Fruit fly (Drosophila melanogaster) whole organism, embryonic: ENCODE measurements around the gene CG43138.

Source experiments
- Adf1 ChIP-seq: fragments of 200-800 bp; sonication (Bioruptor generic); IDR thresholded peaks from 2 replicates; pipeline ENCODE4 v1.3.6; 2022; ENCODE audit warnings: missing biosample characterization, missing genetic modification characterization
- Asciz ChIP-seq: fragments of 200-800 bp; sonication (Bioruptor generic); optimal IDR thresholded peaks from 2 replicates; lab custom pipeline; 2017; ENCODE audit warnings: missing biosample characterization, mild to moderate bottlenecking, missing genetic modification characterization, missing genetic modification reagents
- B-H1 ChIP-seq: fragments of 200-800 bp; sonication (Bioruptor generic); IDR thresholded peaks from 3 replicates; pipeline ENCODE4 v1.3.6; 2022; ENCODE audit warnings: missing biosample characterization, missing genetic modification characterization
- Bdp1 ChIP-seq: fragments of 200-800 bp; sonication (Bioruptor generic); optimal IDR thresholded peaks from 3 replicates; lab custom pipeline; 2016; ENCODE audit warnings: missing biosample characterization, missing genetic modification characterization
- CG11085 ChIP-seq: fragments of 200-800 bp; sonication (Bioruptor generic); IDR thresholded peaks from 2 replicates; pipeline ENCODE4 v1.3.6; 2022; ENCODE audit warnings: missing biosample characterization, missing genetic modification characterization
- CG11093 ChIP-seq: fragments of 200-800 bp; sonication (Bioruptor generic); IDR thresholded peaks from 3 replicates; pipeline ENCODE4 v1.3.6; 2022; ENCODE audit warnings: missing biosample characterization, missing genetic modification characterization
- CG11504 ChIP-seq: fragments of 200-800 bp; sonication (Bioruptor generic); optimal IDR thresholded peaks from 3 replicates; lab custom pipeline; 2019; ENCODE audit warnings: missing biosample characterization, mild to moderate bottlenecking, missing genetic modification characterization, moderate library complexity
- CG11695 ChIP-seq: fragments of 200-800 bp; sonication (Bioruptor generic); IDR thresholded peaks from 3 replicates; pipeline ENCODE4 v1.3.6; 2022; ENCODE audit warnings: missing biosample characterization, missing genetic modification characterization
- CG12391 ChIP-seq: fragments of 200-800 bp; sonication (Bioruptor generic); optimal IDR thresholded peaks from 3 replicates; lab custom pipeline; 2018; ENCODE audit warnings: missing biosample characterization, mild to moderate bottlenecking, missing genetic modification characterization, moderate library complexity
- CG13424 ChIP-seq: fragments of 200-800 bp; sonication (Bioruptor generic); optimal IDR thresholded peaks from 2 replicates; lab custom pipeline; 2019; ENCODE audit warnings: missing biosample characterization, mild to moderate bottlenecking, missing genetic modification characterization, moderate library complexity
- CG1647 ChIP-seq: fragments of 200-800 bp; sonication (Bioruptor generic); optimal IDR thresholded peaks from 3 replicates; lab custom pipeline; 2016; ENCODE audit warnings: missing biosample characterization, missing genetic modification characterization
- CG18476 ChIP-seq: fragments of 200-800 bp; sonication (Bioruptor generic); optimal IDR thresholded peaks from 2 replicates; lab custom pipeline; 2016; ENCODE audit warnings: missing biosample characterization, mild to moderate bottlenecking, missing genetic modification characterization
- CG2129 ChIP-seq: fragments of 200-800 bp; sonication (Bioruptor generic); IDR thresholded peaks from 2 replicates; pipeline ENCODE4 v1.3.6; 2022; ENCODE audit warnings: missing biosample characterization, missing genetic modification characterization; ENCODE audit not compliant: partially characterized antibody
- CG3281 ChIP-seq: fragments of 200-800 bp; sonication (Bioruptor generic); optimal IDR thresholded peaks from 3 replicates; lab custom pipeline; 2017; ENCODE audit warnings: missing biosample characterization, mild to moderate bottlenecking, missing genetic modification characterization
- CG5245 ChIP-seq: fragments of 200-800 bp; sonication (Bioruptor generic); optimal IDR thresholded peaks from 3 replicates; lab custom pipeline; 2016; ENCODE audit warnings: missing biosample characterization, missing genetic modification characterization
- CG6765 ChIP-seq: fragments of 200-800 bp; sonication (Bioruptor generic); optimal IDR thresholded peaks from 3 replicates; lab custom pipeline; 2017; ENCODE audit warnings: missing biosample characterization, mild to moderate bottlenecking, missing genetic modification characterization
- Dll ChIP-seq: fragments of 200-800 bp; sonication (Bioruptor generic); IDR thresholded peaks from 4 replicates; pipeline ENCODE4 v1.3.6; 2022; ENCODE audit warnings: missing biosample characterization, missing genetic modification characterization; ENCODE audit not compliant: partially characterized antibody
- Dref ChIP-seq: fragments of 200-800 bp; sonication (Bioruptor generic); IDR thresholded peaks from 2 replicates; pipeline ENCODE4 v1.3.6; 2022; ENCODE audit warnings: missing biosample characterization, missing genetic modification characterization
- Drgx ChIP-seq: fragments of 200-800 bp; sonication (Bioruptor generic); IDR thresholded peaks from 2 replicates; pipeline ENCODE4 v1.3.6; 2022; ENCODE audit warnings: missing biosample characterization, missing genetic modification characterization
- ERR ChIP-seq: fragments of 200-800 bp; sonication (Bioruptor generic); optimal IDR thresholded peaks from 2 replicates; lab custom pipeline; 2016; ENCODE audit warnings: missing biosample characterization, missing genetic modification characterization
- Ets97D ChIP-seq: fragments of 200-800 bp; sonication (Bioruptor generic); optimal IDR thresholded peaks from 3 replicates; lab custom pipeline; 2016; ENCODE audit warnings: missing biosample characterization, missing genetic modification characterization
- Fer1 ChIP-seq: fragments of 200-800 bp; sonication (Bioruptor generic); optimal IDR thresholded peaks from 2 replicates; lab custom pipeline; 2017; ENCODE audit warnings: missing biosample characterization, mild to moderate bottlenecking, missing genetic modification characterization
- HmgZ ChIP-seq: fragments of 200-800 bp; sonication (Bioruptor generic); optimal IDR thresholded peaks from 2 replicates; lab custom pipeline; 2018; ENCODE audit warnings: missing biosample characterization, mild to moderate bottlenecking, missing genetic modification characterization
- Hr51 ChIP-seq, 2 experiments: fragments of 200-800 bp; sonication (Bioruptor generic); optimal IDR thresholded peaks; 2 replicates in 1 of 2; 3 replicates in 1 of 2; lab custom pipeline; 2016 to 2018; ENCODE audit warnings: missing biosample characterization in 2 of 2, missing genetic modification characterization in 2 of 2, mild to moderate bottlenecking in 1 of 2, moderate library complexity in 1 of 2
- Lim3 ChIP-seq: fragments of 200-800 bp; sonication (Bioruptor generic); IDR thresholded peaks from 2 replicates; pipeline ENCODE4 v1.3.6; 2022; ENCODE audit warnings: missing biosample characterization, missing genetic modification characterization
- Mes4 ChIP-seq: fragments of 200-800 bp; sonication (Bioruptor generic); optimal IDR thresholded peaks from 2 replicates; lab custom pipeline; 2016; ENCODE audit warnings: missing biosample characterization, missing genetic modification characterization
- Oli ChIP-seq: fragments of 200-800 bp; sonication (Bioruptor generic); optimal IDR thresholded peaks from 2 replicates; lab custom pipeline; 2018; ENCODE audit warnings: missing biosample characterization, mild to moderate bottlenecking, missing genetic modification characterization, moderate library complexity
- Six4 ChIP-seq: fragments of 200-800 bp; sonication (Bioruptor generic); optimal IDR thresholded peaks from 2 replicates; lab custom pipeline; 2016; ENCODE audit warnings: missing biosample characterization, missing genetic modification characterization
- Stat92E ChIP-seq, 3 experiments: fragments of >200 bp in 2 of 3; fragments of 200-800 bp in 1 of 3; sonication (Bioruptor generic) in 1 of 3; optimal IDR thresholded peaks; 2 replicates each; lab custom pipeline; 2017 to 2019; ENCODE audit warnings: missing biosample characterization in 3 of 3, missing genetic modification characterization in 3 of 3, mild to moderate bottlenecking in 1 of 3, moderate library complexity in 1 of 3
- Vsx1 ChIP-seq: fragments of 200-800 bp; sonication (Bioruptor generic); optimal IDR thresholded peaks from 2 replicates; lab custom pipeline; 2017; ENCODE audit warnings: missing biosample characterization, mild to moderate bottlenecking, missing genetic modification characterization, missing genetic modification reagents
- YL-1 ChIP-seq: fragments of 200-800 bp; sonication (Bioruptor generic); optimal IDR thresholded peaks from 3 replicates; lab custom pipeline; 2017; ENCODE audit warnings: missing biosample characterization, mild to moderate bottlenecking, missing genetic modification characterization
- aop ChIP-seq: fragments of 200-800 bp; sonication (Bioruptor generic); IDR thresholded peaks from 2 replicates; pipeline ENCODE4 v1.3.6; 2022; ENCODE audit warnings: missing biosample characterization, missing genetic modification characterization
- ara ChIP-seq: fragments of 200-800 bp; sonication (Bioruptor generic); IDR thresholded peaks from 2 replicates; pipeline ENCODE4 v1.3.6; 2022; ENCODE audit warnings: missing biosample characterization, missing genetic modification characterization
- az2 ChIP-seq: fragments of 200-800 bp; sonication (Bioruptor generic); optimal IDR thresholded peaks from 3 replicates; lab custom pipeline; 2016; ENCODE audit warnings: missing biosample characterization, missing genetic modification characterization
- bbx ChIP-seq: fragments of 200-800 bp; sonication (Bioruptor generic); IDR thresholded peaks from 2 replicates; pipeline ENCODE4 v1.3.6; 2022; ENCODE audit warnings: missing biosample characterization, missing genetic modification characterization; ENCODE audit not compliant: partially characterized antibody
- bigmax ChIP-seq: fragments of 200-800 bp; sonication (Bioruptor generic); optimal IDR thresholded peaks from 2 replicates; lab custom pipeline; 2018; ENCODE audit warnings: missing biosample characterization, mild to moderate bottlenecking, missing genetic modification characterization
- br ChIP-seq: fragments of >200 bp; optimal IDR thresholded peaks from 2 replicates; lab custom pipeline; 2017
- cato ChIP-seq: fragments of 200-800 bp; sonication (Bioruptor generic); optimal IDR thresholded peaks from 2 replicates; lab custom pipeline; 2016; ENCODE audit warnings: missing biosample characterization, missing genetic modification characterization, borderline replicate concordance
- dmrt11E ChIP-seq: fragments of 200-800 bp; sonication (Bioruptor generic); optimal IDR thresholded peaks from 3 replicates; lab custom pipeline; 2018; ENCODE audit warnings: missing biosample characterization, mild to moderate bottlenecking, missing genetic modification characterization, moderate library complexity
- fd102C ChIP-seq: fragments of 200-800 bp; sonication (Bioruptor generic); optimal IDR thresholded peaks from 2 replicates; lab custom pipeline; 2018; ENCODE audit warnings: missing biosample characterization, mild to moderate bottlenecking, missing genetic modification characterization, moderate library complexity
- fd64A ChIP-seq: fragments of 200-800 bp; sonication (Bioruptor generic); optimal IDR thresholded peaks from 3 replicates; lab custom pipeline; 2018; ENCODE audit warnings: missing biosample characterization, mild to moderate bottlenecking, missing genetic modification characterization
- gcm ChIP-seq: fragments of 200-800 bp; sonication (Bioruptor generic); optimal IDR thresholded peaks from 2 replicates; lab custom pipeline; 2019; ENCODE audit warnings: missing biosample characterization, mild to moderate bottlenecking, missing genetic modification characterization, moderate library complexity
- gem ChIP-seq: fragments of 200-800 bp; sonication (Bioruptor generic); optimal IDR thresholded peaks from 2 replicates; lab custom pipeline; 2019; ENCODE audit warnings: missing biosample characterization, mild to moderate bottlenecking, missing genetic modification characterization, moderate library complexity
- nerfin-1 ChIP-seq: fragments of 200-800 bp; sonication (Bioruptor generic); optimal IDR thresholded peaks from 3 replicates; lab custom pipeline; 2019; ENCODE audit warnings: missing biosample characterization, mild to moderate bottlenecking, missing genetic modification characterization, moderate library complexity
- pho ChIP-seq: fragments of 200-800 bp; sonication (Bioruptor generic); optimal IDR thresholded peaks from 2 replicates; lab custom pipeline; 2016; ENCODE audit warnings: missing biosample characterization, missing genetic modification characterization
- prd ChIP-seq, 3 experiments: fragments of >200 bp in 2 of 3; fragments of 200-800 bp in 1 of 3; sonication (Bioruptor generic) in 1 of 3; optimal IDR thresholded peaks in 2 of 3; IDR thresholded peaks in 1 of 3; 2 replicates in 2 of 3; 3 replicates in 1 of 3; pipeline versions ENCODE4 v1.3.6 to Lab custom; 2017 to 2022; ENCODE audit warnings: missing biosample characterization in 1 of 3, missing genetic modification characterization in 1 of 3
- ranshi ChIP-seq: fragments of 200-800 bp; sonication (Bioruptor generic); IDR thresholded peaks from 2 replicates; pipeline ENCODE4 v1.3.6; 2022; ENCODE audit warnings: missing biosample characterization, missing genetic modification characterization
- schlank ChIP-seq: fragments of 200-800 bp; sonication (Bioruptor generic); optimal IDR thresholded peaks from 2 replicates; lab custom pipeline; 2018; ENCODE audit warnings: missing biosample characterization, mild to moderate bottlenecking, missing genetic modification characterization
- sima ChIP-seq: fragments of 200-800 bp; sonication (Bioruptor generic); optimal IDR thresholded peaks from 2 replicates; lab custom pipeline; 2016; ENCODE audit warnings: missing biosample characterization, missing genetic modification characterization
- wek ChIP-seq: fragments of 200-800 bp; sonication (Bioruptor generic); optimal IDR thresholded peaks from 3 replicates; lab custom pipeline; 2018; ENCODE audit warnings: missing biosample characterization, mild to moderate bottlenecking, missing genetic modification characterization, moderate library complexity

Gene CG43138

DNA sequence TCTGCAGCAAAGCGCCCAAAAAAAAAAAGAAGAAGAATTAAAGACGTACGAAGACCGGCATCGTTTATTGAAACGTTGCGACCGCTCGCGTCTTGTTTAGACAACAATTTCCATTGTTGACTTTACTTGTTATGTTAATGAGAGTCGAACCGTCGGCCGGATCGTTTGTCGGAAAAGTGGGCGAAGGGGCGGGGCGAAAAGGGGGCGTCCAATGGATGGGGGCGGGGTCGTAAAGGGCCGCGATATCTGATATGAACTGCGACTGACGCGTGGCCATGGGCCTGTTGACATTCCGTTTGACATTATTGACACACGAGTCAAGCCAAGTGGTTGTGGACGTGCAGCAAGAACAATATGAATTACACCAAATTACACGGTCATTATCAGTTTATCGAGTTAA is 25.3 kb downstream of the CG43138 start (continued):
- TF ChIP-seq gcm (GFP tag; lab: Kevin White, UChicago) (peak; percentile 57), Vsx1 (GFP tag; lab: Kevin White, UChicago) (peak; percentile 14), nerfin-1 (tag; lab: Kevin White, UChicago) (peak; percentile 17), Fer1 (GFP tag; lab: Kevin White, UChicago) (no peak), wek (GFP tag; lab: Kevin White, UChicago) (peak; percentile 27), HmgZ (no peak), bigmax (no peak), ranshi (GFP tag; lab: Robert Waterston, UW) (no peak), prd (optimal IDR thresholded peaks at IDR 0.05; lab: Kevin White, UChicago) (no peak), prd (GFP tag; IDR thresholded peaks at IDR 0.05; lab: Robert Waterston, UW) (no peak), Stat92E (GFP tag; optimal IDR thresholded peaks at IDR 0.05; lab: Kevin White, UChicago) (no peak), br (lab: Kevin White, UChicago) (no peak), bbx (GFP tag; lab: Robert Waterston, UW) (no peak), Ets97D (GFP tag; lab: Kevin White, UChicago) (no peak), CG18476 (no peak), ERR (GFP tag; lab: Kevin White, UChicago) (no peak), CG13424 (tag; lab: Kevin White, UChicago) (peak; percentile 36), Hr51 (GFP tag; optimal IDR thresholded peaks at IDR 0.05; lab: Kevin White, UChicago) (no peak), fd64A (GFP tag; lab: Kevin White, UChicago) (peak; percentile 61), cato (no peak), Dll (GFP tag; lab: Robert Waterston, UW) (no peak), CG6765 (GFP tag; lab: Kevin White, UChicago) (no peak), CG2129 (GFP tag; lab: Robert Waterston, UW) (no peak), az2 (no peak), pho (GFP tag; lab: Kevin White, UChicago) (no peak), CG11504 (peak; percentile 12), dmrt11E (tag; lab: Kevin White, UChicago) (peak; percentile 69), fd102C (GFP tag; lab: Kevin White, UChicago) (peak; percentile 79), YL-1 (no peak), CG11695 (GFP tag; lab: Robert Waterston, UW) (0 out of 3 replicates have a peak, but pooled peaks have one; percentile 9), aop (0 out of 2 replicates have a peak, but pooled peaks have one; percentile 19), CG12391 (tag; lab: Kevin White, UChicago) (peak; percentile 5), Asciz (GFP tag; lab: Kevin White, UChicago) (peak; percentile 19), Adf1 (no peak), Bdp1 (no peak), Lim3 (GFP tag; lab: Robert Waterston, UW) (no peak), CG11085 (GFP tag; lab: Robert Waterston, UW) (no peak), Drgx (GFP tag; lab: Robert Waterston, UW) (no peak), Dref (GFP tag; lab: Robert Waterston, UW) (no peak), CG11093 (no peak; the same call in 2 of the 3 replicates), CG1647 (GFP tag; lab: Kevin White, UChicago) (no peak), B-H1 (no peak), CG3281 (GFP tag; lab: Kevin White, UChicago) (no peak), sima (GFP tag; lab: Kevin White, UChicago) (no peak), Mes4 (no peak), ara (GFP tag; lab: Robert Waterston, UW) (peak; percentile 46; the same call in 1 of the 2 replicates), gem (tag; lab: Kevin White, UChicago) (peak; percentile 39), Six4 (no peak), schlank (tag; lab: Kevin White, UChicago) (no peak), CG5245 (GFP tag; lab: Kevin White, UChicago) (peak; percentile 13), Oli (tag; lab: Kevin White, UChicago) (no peak)
